Worm (Caenorhabditis elegans) whole organism, L4/young adult: Measurements from ENCODE around the gene glt-3.

Source experiments
- dao-5 ChIP-seq: sonication (generic microtip); optimal IDR thresholded peaks from 2 replicates; lab custom pipeline; 2016; ENCODE audit warnings: missing genotype, missing genetic modification characterization, moderate library complexity, missing compliant biosample characterization
- him-1 ChIP-seq: sonication (generic microtip); optimal IDR thresholded peaks from 2 replicates; lab custom pipeline; 2016; ENCODE audit warnings: missing genotype, missing genetic modification reagents, missing genetic modification characterization, missing compliant biosample characterization

- TF ChIP-seq dao-5 (tag; lab: Kevin White, UChicago) (no peak), him-1 (tag; lab: Kevin White, UChicago) (peak; percentile 8)
These were observed 46.2 kb downstream of the glt-3 start, which contains the start of gene rack-1 for ce11 chrIV:10176252-10176730.
